Fruit fly (Drosophila melanogaster): Measurements from ENCODE around the gene Sec71.
A peak's percentile ranks its signal among the peaks of the same experiment; 100 is the strongest.

Gene Sec71

dm6 chr2L:13779795-13780108 lies 13.6 kb upstream of the Sec71 start (continued):
- TF ChIP-seq CG16779 (GFP tag; IDR thresholded peaks at IDR 0.05) (peak; percentile 60; the same call in 1 of the 2 replicates), chn (GFP tag; optimal IDR thresholded peaks at IDR 0.05) (no peak), Pdp1 (GFP tag; optimal IDR thresholded peaks at IDR 0.05) (no peak), ase (GFP tag; IDR thresholded peaks at IDR 0.05) (no peak), cg (GFP tag; optimal IDR thresholded peaks at IDR 0.05) (peak; percentile 69), da (GFP tag; optimal IDR thresholded peaks at IDR 0.05) (no peak), bowl (GFP tag; IDR thresholded peaks at IDR 0.05) (peak; percentile 41; the same call in 1 of the 2 replicates), wdn (GFP tag; IDR thresholded peaks at IDR 0.05) (no peak), gro (GFP tag; optimal IDR thresholded peaks at IDR 0.05) (no peak), unc-4 (GFP tag; IDR thresholded peaks at IDR 0.05; ENCODE audit: partially characterized antibody) (peak; percentile 26; the same call in 1 of the 2 replicates), CG8924 (tag; optimal IDR thresholded peaks at IDR 0.05) (no peak), Mad (GFP tag; optimal IDR thresholded peaks at IDR 0.05) (no peak), CG14667 (GFP tag; IDR thresholded peaks at IDR 0.05) (no peak), sug (tag; optimal IDR thresholded peaks at IDR 0.05) (no peak), GATAe (GFP tag; conservative IDR thresholded peaks at IDR 0.05) (no peak), trh (GFP tag; optimal IDR thresholded peaks at IDR 0.05) (no peak), dimm (GFP tag; IDR thresholded peaks at IDR 0.05) (no peak), en (GFP tag; optimal IDR thresholded peaks at IDR 0.05) (no peak), CG6689 (GFP tag; IDR thresholded peaks at IDR 0.05) (no peak), CG6813 (GFP tag; optimal IDR thresholded peaks at IDR 0.05) (no peak), C15 (GFP tag; IDR thresholded peaks at IDR 0.05) (no peak), CG3847 (GFP tag; IDR thresholded peaks at IDR 0.05) (no peak), fu2 (GFP tag; optimal IDR thresholded peaks at IDR 0.05) (no peak), org-1 (GFP tag; optimal IDR thresholded peaks at IDR 0.05) (no peak), fd64A (GFP tag; optimal IDR thresholded peaks at IDR 0.05) (no peak), dati (GFP tag; IDR thresholded peaks at IDR 0.05) (no peak), CG3726 (GFP tag; IDR thresholded peaks at IDR 0.05) (no peak), zen (tag; optimal IDR thresholded peaks at IDR 0.05) (no peak), CG10209 (GFP tag; optimal IDR thresholded peaks at IDR 0.05) (no peak), pros (GFP tag; optimal IDR thresholded peaks at IDR 0.05) (no peak), CG17612 (GFP tag; IDR thresholded peaks at IDR 0.05) (no peak), CG12769 (tag; optimal IDR thresholded peaks at IDR 0.05) (peak; percentile 22), sob (GFP tag; IDR thresholded peaks at IDR 0.05) (no peak; the same call in 1 of the 2 replicates), cad (GFP tag; optimal IDR thresholded peaks at IDR 0.05) (no peak), ttk (GFP tag; IDR thresholded peaks at IDR 0.05) (no peak), gem (tag; optimal IDR thresholded peaks at IDR 0.05) (no peak), fd102C (GFP tag; optimal IDR thresholded peaks at IDR 0.05) (no peak), Hr3 (GFP tag; optimal IDR thresholded peaks at IDR 0.05) (no peak), Dp (GFP tag; optimal IDR thresholded peaks at IDR 0.05) (no peak), ato (GFP tag; IDR thresholded peaks at IDR 0.05; ENCODE audit: partially characterized antibody) (peak; percentile 43; the same call in 1 of the 2 replicates), salm (tag; optimal IDR thresholded peaks at IDR 0.05) (no peak), CG34224 (GFP tag; IDR thresholded peaks at IDR 0.05; ENCODE audit: partially characterized antibody) (peak; percentile 15; the same call in 1 of the 3 replicates), dpn (GFP tag; optimal IDR thresholded peaks at IDR 0.05) (no peak), Ets97D (GFP tag; optimal IDR thresholded peaks at IDR 0.05) (no peak), CG11398 (GFP tag; optimal IDR thresholded peaks at IDR 0.05) (no peak), CG1233 (GFP tag; optimal IDR thresholded peaks at IDR 0.05) (no peak), Bgb (GFP tag; IDR thresholded peaks at IDR 0.05; ENCODE audit: partially characterized antibody) (peak; percentile 58; the same call in 1 of the 2 replicates), nerfin-2 (GFP tag; IDR thresholded peaks at IDR 0.05; ENCODE audit: partially characterized antibody) (no peak), CG17912 (GFP tag; optimal IDR thresholded peaks at IDR 0.05) (no peak), ERR (GFP tag; optimal IDR thresholded peaks at IDR 0.05) (no peak), slp2 (GFP tag; optimal IDR thresholded peaks at IDR 0.05) (no peak), ind (GFP tag; optimal IDR thresholded peaks at IDR 0.05) (no peak)

All from whole organism, embryonic.